Worm (Caenorhabditis elegans): ENCODE measurements around the gene del-5.

del-5 gene

ce11 chrX:10963453-10964046 is 44.4 kb downstream of the del-5 start, which contains the start of gene nas-10 (continued):
- TF ChIP-seq Y75B8A.6 (GFP tag; IDR thresholded peaks at IDR 0.05) (no peak), Y5F2A.4 (GFP tag; optimal IDR thresholded peaks at IDR 0.05) (peak; percentile 63), snpc-4 (tag; optimal IDR thresholded peaks at IDR 0.05) (no peak), ama-1 (optimal IDR thresholded peaks at IDR 0.05) (no peak), nhr-48 (tag; optimal IDR thresholded peaks at IDR 0.05) (peak; percentile 70), nhr-102 (tag; optimal IDR thresholded peaks at IDR 0.05) (no peak), tag-97 (GFP tag; IDR thresholded peaks at IDR 0.05) (no peak), lin-1 (GFP tag; IDR thresholded peaks at IDR 0.05) (peak; percentile 94), F10B5.3 (tag; optimal IDR thresholded peaks at IDR 0.05) (peak; percentile 43), nhr-77 (tag; optimal IDR thresholded peaks at IDR 0.05) (peak; percentile 53), R02D3.7 (tag; optimal IDR thresholded peaks at IDR 0.05) (no peak), nhr-28 (tag; optimal IDR thresholded peaks at IDR 0.05) (peak; percentile 46), ZK546.5 (tag; optimal IDR thresholded peaks at IDR 0.05) (no peak), ZK337.2 (GFP tag; IDR thresholded peaks at IDR 0.05) (peak; percentile 68), aly-2 (tag; optimal IDR thresholded peaks at IDR 0.05) (no peak), set-16 (GFP tag; IDR thresholded peaks at IDR 0.05) (no peak), php-3 (GFP tag; IDR thresholded peaks at IDR 0.05) (peak; percentile 70), mxl-2 (GFP tag; conservative IDR thresholded peaks at IDR 0.05) (0 out of 2 replicates have a peak, but pooled peaks have one; percentile 13), egl-43 (GFP tag; IDR thresholded peaks at IDR 0.05) (no peak), F37D6.2 (tag; optimal IDR thresholded peaks at IDR 0.05) (peak; percentile 62), tra-1 (GFP tag; IDR thresholded peaks at IDR 0.05) (peak; percentile 90), lin-29 (GFP tag; IDR thresholded peaks at IDR 0.05) (0 out of 2 replicates have a peak, but pooled peaks have one; percentile 47), D1046.2 (GFP tag; IDR thresholded peaks at IDR 0.05) (no peak), F44E2.7 (GFP tag; IDR thresholded peaks at IDR 0.05) (peak; percentile 81; the same call in 1 of the 2 replicates), Y48G9A.11 (GFP tag; IDR thresholded peaks at IDR 0.05) (peak; percentile 69; the same call in 1 of the 2 replicates), hlh-11 (tag; optimal IDR thresholded peaks at IDR 0.05) (peak; percentile 68), dmd-6 (GFP tag; IDR thresholded peaks at IDR 0.05) (peak; percentile 76), nhr-41 (GFP tag; IDR thresholded peaks at IDR 0.05) (0 out of 2 replicates have a peak, but pooled peaks have one; percentile 50), T26A8.4 (GFP tag; IDR thresholded peaks at IDR 0.05) (no peak; the same call in 1 of the 2 replicates), lim-7 (GFP tag; IDR thresholded peaks at IDR 0.05) (peak; percentile 91), gei-8 (GFP tag; optimal IDR thresholded peaks at IDR 0.05) (peak; percentile 21), cey-2 (tag; optimal IDR thresholded peaks at IDR 0.05; ENCODE audit: borderline replicate concordance, insufficient read depth) (no peak), ztf-7 (tag; optimal IDR thresholded peaks at IDR 0.05) (no peak), madf-5 (GFP tag; IDR thresholded peaks at IDR 0.05) (peak; percentile 34 to 87; a peak in 2 of 4 replicates), attf-4 (tag; optimal IDR thresholded peaks at IDR 0.05) (no peak), egl-27 (tag; optimal IDR thresholded peaks at IDR 0.05) (no peak), lin-13 (GFP tag; optimal IDR thresholded peaks at IDR 0.05) (peak; percentile 49), nhr-42 (GFP tag; IDR thresholded peaks at IDR 0.05) (peak; percentile 51; the same call in 1 of the 2 replicates), nhr-237 (tag; optimal IDR thresholded peaks at IDR 0.05) (no peak), nhr-10 (tag; optimal IDR thresholded peaks at IDR 0.05) (no peak), zfp-2 (tag; optimal IDR thresholded peaks at IDR 0.05) (peak; percentile 3), fos-1 (tag; optimal IDR thresholded peaks at IDR 0.05) (no peak), lir-3 (tag; optimal IDR thresholded peaks at IDR 0.05) (peak; percentile 35), ceh-62 (tag; optimal IDR thresholded peaks at IDR 0.05) (no peak), zag-1 (tag; optimal IDR thresholded peaks at IDR 0.05) (no peak), unc-130 (GFP tag; optimal IDR thresholded peaks at IDR 0.05) (peak; percentile 23), unc-62 (GFP tag; optimal IDR thresholded peaks at IDR 0.05 in 1 of 2) (peak in 1 of 2 experiments; percentile 21), unc-62 (tag; optimal IDR thresholded peaks at IDR 0.05) (no peak), mxl-3 (GFP tag; optimal IDR thresholded peaks at IDR 0.05) (peak; percentile 62), rbr-2 (tag; optimal IDR thresholded peaks at IDR 0.05) (peak; percentile 58), nhr-6 (tag; optimal IDR thresholded peaks at IDR 0.05) (no peak), unc-39 (tag; optimal IDR thresholded peaks at IDR 0.05) (no peak)

Measured in whole organism, L4 larva.